Worm (Caenorhabditis elegans) whole organism, midembryonic: ENCODE results near the gene K07F5.6.

Experiments
- T22C8.4 ChIP-seq: fragments of 200-800 bp; sonication (Bioruptor generic); IDR thresholded peaks from 2 replicates; pipeline ENCODE4 v1.3.6; 2022; ENCODE audit warnings: missing genetic modification characterization, missing compliant biosample characterization
- cog-1 ChIP-seq: sonication (generic microtip); optimal IDR thresholded peaks from 2 replicates; lab custom pipeline; 2016; ENCODE audit warnings: missing genetic modification characterization, missing compliant biosample characterization
- flt-1 ChIP-seq: fragments of 200-800 bp; sonication (Bioruptor generic); IDR thresholded peaks from 2 replicates; pipeline ENCODE4 v1.3.6; 2022; ENCODE audit warnings: missing genetic modification characterization, missing compliant biosample characterization
- klf-2 ChIP-seq: fragments of 200-800 bp; sonication (Bioruptor generic); conservative IDR thresholded peaks from 2 replicates; pipeline ENCODE4 v1.3.6; 2022; ENCODE audit warnings: missing genetic modification reagents, missing genetic modification characterization, missing compliant biosample characterization
- med-1 ChIP-seq: sonication (generic microtip); optimal IDR thresholded peaks from 2 replicates; lab custom pipeline; 2017; ENCODE audit warnings: missing genetic modification characterization, mild to moderate bottlenecking, missing compliant biosample characterization, antibody characterized with exemption, missing genetic modification reagents; ENCODE audit not compliant: insufficient read depth
- ref-1 ChIP-seq: fragments of 200-800 bp; sonication (Bioruptor generic); conservative IDR thresholded peaks from 2 replicates; pipeline ENCODE4 v1.3.6; 2022; ENCODE audit warnings: missing genetic modification reagents, missing genetic modification characterization, missing compliant biosample characterization
- tab-1 ChIP-seq: fragments of 200-800 bp; sonication (Bioruptor generic); IDR thresholded peaks from 2 replicates; pipeline ENCODE4 v1.3.6; 2022; ENCODE audit warnings: missing genetic modification characterization, missing compliant biosample characterization
- ztf-23 ChIP-seq: fragments of 200-800 bp; sonication (Bioruptor generic); IDR thresholded peaks from 2 replicates; pipeline ENCODE4 v1.3.6; 2022; ENCODE audit warnings: missing genetic modification reagents, missing genetic modification characterization, missing compliant biosample characterization
- ztf-29 ChIP-seq: fragments of 200-800 bp; sonication (Bioruptor generic); IDR thresholded peaks from 2 replicates; pipeline ENCODE4 v1.3.6; 2022; ENCODE audit warnings: missing genetic modification reagents, missing genetic modification characterization, missing compliant biosample characterization

Gene K07F5.6

ce11 chrIV:9821621-9822020 lies 24.9 kb downstream of the K07F5.6 start, which contains the start of gene col-123:
Gene col-123 (plus strand): TSS chrIV:9821921.
- no peak for TF ChIP-seq T22C8.4 (GFP tag; lab: Robert Waterston, UW)
- TF ChIP-seq ref-1 (GFP tag; lab: Robert Waterston, UW): no peak
- no peak for TF ChIP-seq med-1 (GFP tag; lab: Kevin White, UChicago)

- no peak for TF ChIP-seq cog-1 (tag; lab: Kevin White, UChicago)
Observed at ce11 chrIV:9815432-9815831, 31.0 kb downstream of the K07F5.6 start, which contains the start of gene egl-20. Gene egl-20 (minus strand): TSS chrIV:9815532.

ce11 chrIV:9811487-9811886 lies 35.0 kb downstream of the K07F5.6 start:
- TF ChIP-seq T22C8.4 (GFP tag; lab: Robert Waterston, UW) (no peak), ref-1 (GFP tag; lab: Robert Waterston, UW) (no peak), ztf-23 (GFP tag; lab: Robert Waterston, UW) (no peak), med-1 (GFP tag; lab: Kevin White, UChicago) (no peak), flt-1 (GFP tag; lab: Robert Waterston, UW) (no peak), klf-2 (GFP tag; lab: Robert Waterston, UW) (no peak), tab-1 (GFP tag; lab: Robert Waterston, UW) (no peak), ztf-29 (GFP tag; lab: Robert Waterston, UW) (no peak), cog-1 (tag; lab: Kevin White, UChicago) (no peak)

ce11 chrIV:9810633-9811032 lies 35.8 kb downstream of the K07F5.6 start, which contains the start of gene dct-15:
Gene dct-15 (minus strand): TSS chrIV:9810733.
- TF ChIP-seq T22C8.4 (GFP tag; lab: Robert Waterston, UW) (no peak), cog-1 (tag; lab: Kevin White, UChicago) (no peak), flt-1 (GFP tag; lab: Robert Waterston, UW) (no peak), ztf-29 (GFP tag; lab: Robert Waterston, UW) (no peak), med-1 (GFP tag; lab: Kevin White, UChicago) (no peak), ztf-23 (GFP tag; lab: Robert Waterston, UW) (no peak), klf-2 (GFP tag; lab: Robert Waterston, UW) (no peak), ref-1 (GFP tag; lab: Robert Waterston, UW) (no peak), tab-1 (GFP tag; lab: Robert Waterston, UW) (no peak)

ce11 chrIV:9803544-9803943 lies 42.9 kb downstream of the K07F5.6 start:
- TF ChIP-seq T22C8.4 (GFP tag; lab: Robert Waterston, UW) (no peak), cog-1 (tag; lab: Kevin White, UChicago) (no peak), med-1 (GFP tag; lab: Kevin White, UChicago) (no peak), flt-1 (GFP tag; lab: Robert Waterston, UW) (no peak), ref-1 (GFP tag; lab: Robert Waterston, UW) (no peak), ztf-29 (GFP tag; lab: Robert Waterston, UW) (no peak)

- TF ChIP-seq cog-1 (tag; lab: Kevin White, UChicago): no peak
- TF ChIP-seq klf-2 (GFP tag; lab: Robert Waterston, UW): no peak
- no peak for TF ChIP-seq ztf-29 (GFP tag; lab: Robert Waterston, UW)
- no peak for TF ChIP-seq tab-1 (GFP tag; lab: Robert Waterston, UW)
- TF ChIP-seq flt-1 (GFP tag; lab: Robert Waterston, UW): no peak
- TF ChIP-seq ref-1 (GFP tag; lab: Robert Waterston, UW): no peak
- no peak for TF ChIP-seq T22C8.4 (GFP tag; lab: Robert Waterston, UW)
- TF ChIP-seq ztf-23 (GFP tag; lab: Robert Waterston, UW): no peak
- no peak for TF ChIP-seq med-1 (GFP tag; lab: Kevin White, UChicago)
Observed at ce11 chrIV:9802711-9803110, 43.8 kb downstream of the K07F5.6 start, which contains the start of gene fat-3. Gene fat-3 (plus strand): TSS chrIV:9803023.

ce11 chrIV:9801418-9801817 lies 45.1 kb downstream of the K07F5.6 start:
- TF ChIP-seq flt-1 (GFP tag; lab: Robert Waterston, UW) (no peak), ztf-29 (GFP tag; lab: Robert Waterston, UW) (no peak), ref-1 (GFP tag; lab: Robert Waterston, UW) (no peak), tab-1 (GFP tag; lab: Robert Waterston, UW) (no peak), ztf-23 (GFP tag; lab: Robert Waterston, UW) (no peak), klf-2 (GFP tag; lab: Robert Waterston, UW) (no peak), cog-1 (tag; lab: Kevin White, UChicago) (no peak), med-1 (GFP tag; lab: Kevin White, UChicago) (no peak), T22C8.4 (GFP tag; lab: Robert Waterston, UW) (no peak)

ce11 chrIV:9799664-9800063 lies 46.8 kb downstream of the K07F5.6 start:
- TF ChIP-seq ref-1 (GFP tag; lab: Robert Waterston, UW) (no peak), tab-1 (GFP tag; lab: Robert Waterston, UW) (no peak), klf-2 (GFP tag; lab: Robert Waterston, UW) (no peak), ztf-29 (GFP tag; lab: Robert Waterston, UW) (no peak), flt-1 (GFP tag; lab: Robert Waterston, UW) (no peak), cog-1 (tag; lab: Kevin White, UChicago) (no peak), ztf-23 (GFP tag; lab: Robert Waterston, UW) (no peak)

- TF ChIP-seq T22C8.4 (GFP tag; lab: Robert Waterston, UW): no peak
- TF ChIP-seq ztf-29 (GFP tag; lab: Robert Waterston, UW): no peak
- TF ChIP-seq med-1 (GFP tag; lab: Kevin White, UChicago): no peak
- TF ChIP-seq ref-1 (GFP tag; lab: Robert Waterston, UW): no peak
- TF ChIP-seq tab-1 (GFP tag; lab: Robert Waterston, UW): no peak
- no peak for TF ChIP-seq cog-1 (tag; lab: Kevin White, UChicago)
Observed at ce11 chrIV:9799129-9799528, 47.3 kb downstream of the K07F5.6 start, which contains the start of gene fat-4. Gene fat-4 (plus strand): TSS chrIV:9799429.
